Fruit fly (Drosophila melanogaster) Kc167 (cell line): Measurements from ENCODE around the gene Nup160.

ENCODE experiments used
- Myc ChIP-seq: fragments of >200 bp; optimal IDR thresholded peaks from 2 replicates; lab custom pipeline; 2017; ENCODE audit warnings: missing external identifiers
- Sin3A ChIP-seq: fragments of >200 bp; optimal IDR thresholded peaks from 2 replicates; lab custom pipeline; 2018; ENCODE audit warnings: missing external identifiers
- h ChIP-seq: fragments of >200 bp; optimal IDR thresholded peaks from 3 replicates; lab custom pipeline; 2018; ENCODE audit warnings: missing external identifiers
- insv ChIP-seq: fragments of >200 bp; optimal IDR thresholded peaks from 3 replicates; lab custom pipeline; 2018; ENCODE audit warnings: missing external identifiers
- psq ChIP-seq: fragments of >200 bp; optimal IDR thresholded peaks from 2 replicates; lab custom pipeline; 2017; ENCODE audit warnings: missing external identifiers
- ttk ChIP-seq: sonication (Bioruptor generic); optimal IDR thresholded peaks from 2 replicates; lab custom pipeline; 2017; ENCODE audit warnings: missing external identifiers

The Nup160 gene

dm6 chr2L:11123499-11123898, at the start of gene Nup160, which contains the start of gene Csl4:
Gene Nup160, plus strand, starts transcription at chr2L:11123777.
Gene Csl4, minus strand, starts transcription at chr2L:11123567.
- TF ChIP-seq h (no peak), ttk (lab: Kevin White, UChicago) (no peak), insv (lab: Kevin White, UChicago) (no peak), Sin3A (lab: Kevin White, UChicago) (no peak), psq (lab: Kevin White, UChicago) (no peak), Myc (lab: Kevin White, UChicago) (no peak)

dm6 chr2L:11073947-11074346, 49.6 kb upstream of the Nup160 start:
- TF ChIP-seq insv (lab: Kevin White, UChicago), result no peak
- no peak for TF ChIP-seq ttk (lab: Kevin White, UChicago)
- TF ChIP-seq psq (lab: Kevin White, UChicago), result no peak
- no peak for TF ChIP-seq Sin3A (lab: Kevin White, UChicago)
- TF ChIP-seq h, result no peak
- TF ChIP-seq Myc (lab: Kevin White, UChicago), result no peak

- no peak for TF ChIP-seq h
- TF ChIP-seq ttk (lab: Kevin White, UChicago), result no peak
- no peak for TF ChIP-seq psq (lab: Kevin White, UChicago)
- TF ChIP-seq Sin3A (lab: Kevin White, UChicago), result no peak
- no peak for TF ChIP-seq Myc (lab: Kevin White, UChicago)
- no peak for TF ChIP-seq insv (lab: Kevin White, UChicago)
These were observed 48.5 kb upstream of the Nup160 start, which contains the start of gene CG43725 for dm6 chr2L:11075114-11075513. Gene CG43725, plus strand, starts transcription at chr2L:11075513.

DNA sequence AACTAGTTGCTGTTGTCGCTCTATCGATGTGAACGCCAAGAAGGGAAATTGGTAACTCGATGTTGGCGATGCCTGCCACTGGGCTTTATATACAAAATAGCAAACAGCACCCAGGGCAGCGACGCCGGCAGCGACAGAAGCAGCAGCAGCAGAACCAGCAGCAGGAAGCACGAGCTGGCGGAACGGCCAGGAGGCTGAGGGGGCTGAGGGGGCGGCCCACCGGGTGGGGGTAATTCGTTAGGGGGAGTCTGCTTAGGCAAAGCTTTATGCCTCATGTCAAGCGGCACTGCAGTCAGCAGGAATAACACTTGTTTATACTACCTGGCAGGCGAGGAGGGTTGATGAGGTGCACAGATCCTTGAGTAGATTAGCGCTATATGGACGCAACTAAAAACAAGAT, 42.2 kb upstream of the Nup160 start, which contains the start of gene AstC:
AstC (minus strand) TSS at position 63 of the 400 bp plus-strand sequence.
- TF ChIP-seq insv (lab: Kevin White, UChicago) (no peak), psq (lab: Kevin White, UChicago) (no peak), Myc (lab: Kevin White, UChicago) (no peak), Sin3A (lab: Kevin White, UChicago) (no peak), ttk (lab: Kevin White, UChicago) (no peak), h (no peak)

- TF ChIP-seq psq (lab: Kevin White, UChicago) (no peak), h (no peak), insv (lab: Kevin White, UChicago) (no peak), ttk (lab: Kevin White, UChicago) (no peak), Myc (lab: Kevin White, UChicago) (no peak), Sin3A (lab: Kevin White, UChicago) (no peak)
These were observed 41.6 kb upstream of the Nup160 start for dm6 chr2L:11082025-11082424.

DNA sequence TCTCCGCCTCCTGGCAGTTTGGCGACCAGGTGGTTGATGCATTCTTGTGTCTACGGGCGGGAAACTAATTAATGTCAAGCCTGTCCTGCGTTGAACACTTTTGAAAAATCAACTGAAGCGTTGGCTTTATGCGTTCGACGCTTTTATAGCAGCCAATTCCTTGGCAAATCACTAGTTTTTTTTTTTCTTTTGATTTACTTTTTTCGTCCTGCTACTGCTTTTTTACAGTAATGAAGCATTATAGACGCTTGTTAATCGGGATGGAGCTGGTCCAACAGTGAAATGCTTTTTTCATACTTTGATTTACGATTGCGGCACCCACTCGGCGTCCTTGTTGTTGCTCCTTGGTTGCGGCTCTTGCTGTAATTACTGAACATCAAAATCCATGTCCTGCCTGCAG, 38.4 kb upstream of the Nup160 start, which contains the start of gene AstCC:
AstCC (minus strand) TSS at position 101 of the 400 bp plus-strand sequence.
- no peak for TF ChIP-seq Myc (lab: Kevin White, UChicago)

- TF ChIP-seq psq (lab: Kevin White, UChicago) (no peak), Myc (lab: Kevin White, UChicago) (no peak), Sin3A (lab: Kevin White, UChicago) (no peak), h (no peak), insv (lab: Kevin White, UChicago) (no peak), ttk (lab: Kevin White, UChicago) (no peak)
These were observed 37.1 kb upstream of the Nup160 start, which contains the start of gene CG16854 for dm6 chr2L:11086357-11086924. Gene CG16854, plus strand, starts transcription at chr2L:11086721.

- TF ChIP-seq h, result no peak
- no peak for TF ChIP-seq ttk (lab: Kevin White, UChicago)
- no peak for TF ChIP-seq Myc (lab: Kevin White, UChicago)
- no peak for TF ChIP-seq psq (lab: Kevin White, UChicago)
- TF ChIP-seq insv (lab: Kevin White, UChicago), result no peak
- no peak for TF ChIP-seq Sin3A (lab: Kevin White, UChicago)
These were observed 32.5 kb upstream of the Nup160 start, which contains the start of gene Wdr59 for dm6 chr2L:11091111-11091510. Gene Wdr59, plus strand, starts transcription at chr2L:11091444.

DNA sequence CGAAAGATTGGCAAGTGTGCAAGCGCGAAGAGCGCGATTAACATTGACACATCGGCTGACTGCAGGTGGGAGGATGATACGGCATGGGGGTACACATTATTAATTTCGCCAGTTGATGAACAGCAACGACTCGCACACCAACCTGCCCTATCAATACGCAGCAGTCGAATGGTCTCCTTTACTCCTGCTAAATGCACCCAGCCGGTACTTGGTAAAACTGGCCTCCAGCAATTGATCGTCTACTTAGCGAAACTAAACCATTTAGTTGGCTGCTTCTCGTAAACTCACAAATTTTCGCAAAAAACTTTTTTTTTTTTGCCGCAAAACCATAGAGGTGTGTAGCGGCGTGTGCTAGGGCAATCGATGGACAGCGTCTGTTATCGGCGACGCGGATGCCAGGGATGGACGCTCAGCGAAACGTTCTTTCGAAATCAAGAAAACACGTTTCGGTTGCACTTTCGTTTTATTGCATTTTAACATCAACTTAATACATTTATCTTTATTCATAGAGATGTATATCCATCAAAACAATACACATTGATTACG, 23.0 kb upstream of the Nup160 start, which contains the start of gene Ge-1:
Ge-1 (minus strand) TSS at position 373 of the 546 bp plus-strand sequence.
- TF ChIP-seq ttk (lab: Kevin White, UChicago) (no peak), h (no peak), Sin3A (lab: Kevin White, UChicago) (no peak), Myc (lab: Kevin White, UChicago) (no peak), psq (lab: Kevin White, UChicago) (no peak), insv (lab: Kevin White, UChicago) (no peak)

- TF ChIP-seq psq (lab: Kevin White, UChicago) (no peak), Myc (lab: Kevin White, UChicago) (no peak)
These were observed 18.3 kb upstream of the Nup160 start for dm6 chr2L:11105320-11105719.

dm6 chr2L:11106562-11106962, 17.0 kb upstream of the Nup160 start, which contains the start of gene Reps:
Gene Reps, minus strand, starts transcription at chr2L:11106645.
- TF ChIP-seq ttk (lab: Kevin White, UChicago) (no peak), insv (lab: Kevin White, UChicago) (no peak), psq (lab: Kevin White, UChicago) (no peak), h (peak; percentile 34), Myc (lab: Kevin White, UChicago) (no peak)

dm6 chr2L:11113011-11113528, 10.5 kb upstream of the Nup160 start, which contains the start of gene Idua:
Gene Idua, minus strand, starts transcription at chr2L:11113061.
- no peak for TF ChIP-seq ttk (lab: Kevin White, UChicago)
- no peak for TF ChIP-seq psq (lab: Kevin White, UChicago)
- no peak for TF ChIP-seq Sin3A (lab: Kevin White, UChicago)
- no peak for TF ChIP-seq h
- no peak for TF ChIP-seq Myc (lab: Kevin White, UChicago)
- TF ChIP-seq insv (lab: Kevin White, UChicago), result no peak
